Worm (Caenorhabditis elegans) whole organism, L1 larva: ENCODE data around the gene F08B4.8.

Source experiments
- C16A3.4 ChIP-seq: fragments of 150-350 bp; optimal IDR thresholded peaks from 2 replicates; lab custom pipeline; 2014; ENCODE audit warnings: missing biosample characterization, missing genetic modification characterization
- F16B12.6 ChIP-seq: fragments of 150-350 bp; optimal IDR thresholded peaks from 2 replicates; lab custom pipeline; 2014; ENCODE audit warnings: missing biosample characterization, missing genetic modification characterization
- Y116A8C.19 ChIP-seq: sonication (generic microtip); optimal IDR thresholded peaks from 2 replicates; lab custom pipeline; 2016; ENCODE audit warnings: missing compliant biosample characterization, missing genetic modification characterization, borderline replicate concordance
- alr-1 ChIP-seq: fragments of 200-800 bp; sonication (Bioruptor generic); optimal IDR thresholded peaks from 2 replicates; lab custom pipeline; 2018; ENCODE audit warnings: borderline replicate concordance, mild to moderate bottlenecking, missing genetic modification characterization, missing compliant biosample characterization
- blmp-1 ChIP-seq: fragments of 150-350 bp; optimal IDR thresholded peaks from 2 replicates; lab custom pipeline; 2014; ENCODE audit warnings: missing biosample characterization, missing genetic modification characterization
- ceh-8 ChIP-seq: fragments of 200-800 bp; sonication (Bioruptor generic); optimal IDR thresholded peaks from 2 replicates; lab custom pipeline; 2018; ENCODE audit warnings: mild to moderate bottlenecking, missing genetic modification characterization, moderate library complexity, missing compliant biosample characterization
- ceh-82 ChIP-seq, 3 experiments: fragments of 150-350 bp in 1 of 3; sonication (generic microtip) in 2 of 3; optimal IDR thresholded peaks; 2 replicates each; lab custom pipeline; 2014 to 2017; ENCODE audit warnings: missing biosample characterization in 3 of 3, missing genetic modification characterization in 3 of 3
- ceh-88 ChIP-seq: fragments of 200-800 bp; sonication (Bioruptor generic); IDR thresholded peaks from 2 replicates; pipeline ENCODE4 v1.3.6; 2022; ENCODE audit warnings: missing genetic modification characterization, missing compliant biosample characterization
- ceh-90 ChIP-seq: sonication (generic microtip); optimal IDR thresholded peaks from 2 replicates; lab custom pipeline; 2016; ENCODE audit warnings: missing genetic modification characterization, missing compliant biosample characterization
- ces-1 ChIP-seq: fragments of 150-350 bp; optimal IDR thresholded peaks from 2 replicates; lab custom pipeline; 2014; ENCODE audit warnings: missing biosample characterization, missing genetic modification reagents, missing genetic modification characterization
- dpl-1 ChIP-seq, 3 experiments: fragments of 150-350 bp in 2 of 3; sonication (generic microtip) in 1 of 3; optimal IDR thresholded peaks; 2 replicates each; lab custom pipeline; 2014 to 2017; ENCODE audit warnings: missing biosample characterization in 3 of 3, missing genetic modification characterization in 3 of 3, missing genetic modification reagents in 3 of 3
- efl-1 ChIP-seq, 4 experiments: fragments of 150-350 bp; optimal IDR thresholded peaks in 3 of 4; peaks in 1 of 4; 1 replicate in 1 of 4; 2 replicates in 3 of 4; lab custom pipeline; 2014; ENCODE audit warnings: missing biosample characterization in 2 of 4, missing genetic modification characterization in 2 of 4, missing genetic modification reagents in 2 of 4
- efl-3 ChIP-seq: fragments of 200-800 bp; sonication (Bioruptor generic); optimal IDR thresholded peaks from 2 replicates; lab custom pipeline; 2018; ENCODE audit warnings: mild to moderate bottlenecking, missing genetic modification characterization, missing compliant biosample characterization
- egl-27 ChIP-seq, 2 experiments: fragments of 150-350 bp in 1 of 2; sonication (generic microtip); optimal IDR thresholded peaks; 3 replicates each; lab custom pipeline; 2017 to 2018; ENCODE audit warnings: missing biosample characterization in 2 of 2, missing genetic modification characterization in 2 of 2, missing genetic modification reagents in 2 of 2
- elt-2 ChIP-seq: sonication (generic microtip); optimal IDR thresholded peaks from 2 replicates; lab custom pipeline; 2016; ENCODE audit warnings: missing genetic modification characterization, mild to moderate bottlenecking, inconsistent platforms, missing compliant biosample characterization, missing genetic modification reagents
- ets-5 ChIP-seq: fragments of 200-800 bp; sonication (Bioruptor generic); IDR thresholded peaks from 2 replicates; pipeline ENCODE4 v1.3.6; 2022; ENCODE audit warnings: missing genetic modification characterization, missing compliant biosample characterization
- hlh-17 ChIP-seq: fragments of 200-800 bp; sonication (Bioruptor generic); optimal IDR thresholded peaks from 2 replicates; lab custom pipeline; 2018; ENCODE audit warnings: missing genetic modification characterization, mild to moderate bottlenecking, missing compliant biosample characterization, moderate library complexity, borderline replicate concordance
- hlh-4 ChIP-seq: sonication (generic microtip); optimal IDR thresholded peaks from 2 replicates; lab custom pipeline; 2016; ENCODE audit warnings: mild to moderate bottlenecking, missing genetic modification characterization, missing compliant biosample characterization
- hpl-2 ChIP-seq: fragments of 150-350 bp; optimal IDR thresholded peaks from 2 replicates; lab custom pipeline; 2014; ENCODE audit warnings: missing biosample characterization, missing genetic modification reagents, missing genetic modification characterization
- irx-1 ChIP-seq: sonication (generic microtip); optimal IDR thresholded peaks from 2 replicates; lab custom pipeline; 2016; ENCODE audit warnings: missing genetic modification characterization, missing compliant biosample characterization
- isw-1 ChIP-seq: fragments of 200-800 bp; sonication (Bioruptor generic); IDR thresholded peaks from 2 replicates; pipeline ENCODE4 v1.3.6; 2022; ENCODE audit warnings: missing genetic modification characterization, missing compliant biosample characterization
- jun-1 ChIP-seq: fragments of 150-350 bp; optimal IDR thresholded peaks from 2 replicates; lab custom pipeline; 2014; ENCODE audit warnings: missing biosample characterization, missing genetic modification reagents, missing genetic modification characterization
- lin-13 ChIP-seq: fragments of 150-350 bp; optimal IDR thresholded peaks from 2 replicates; lab custom pipeline; 2014; ENCODE audit warnings: missing biosample characterization, missing genetic modification reagents, missing genetic modification characterization
- lin-35 ChIP-seq, 2 experiments: fragments of 150-350 bp; optimal IDR thresholded peaks; 2 replicates each; lab custom pipeline; 2014; ENCODE audit warnings: missing biosample characterization in 2 of 2, missing genetic modification characterization in 2 of 2, missing genetic modification reagents in 2 of 2
- lin-39 ChIP-seq: fragments of 150-350 bp; optimal IDR thresholded peaks from 2 replicates; lab custom pipeline; 2014; ENCODE audit warnings: missing biosample characterization, missing genetic modification reagents, missing genetic modification characterization
- lir-3 ChIP-seq: sonication (generic microtip); optimal IDR thresholded peaks from 2 replicates; lab custom pipeline; 2016; ENCODE audit warnings: mild to moderate bottlenecking, missing genetic modification characterization, moderate library complexity, missing compliant biosample characterization; ENCODE audit not compliant: poor library complexity
- lsy-2 ChIP-seq, 2 experiments: fragments of 150-350 bp; optimal IDR thresholded peaks; 2 replicates each; lab custom pipeline; 2014; ENCODE audit warnings: missing biosample characterization in 2 of 2, missing genetic modification characterization in 2 of 2
- mab-9 ChIP-seq: fragments of 200-800 bp; sonication (Bioruptor generic); IDR thresholded peaks from 2 replicates; pipeline ENCODE4 v1.3.6; 2022; ENCODE audit warnings: missing genetic modification reagents, missing genetic modification characterization, missing compliant biosample characterization
- mdl-1 ChIP-seq, 2 experiments: fragments of 150-350 bp; optimal IDR thresholded peaks; 2 replicates each; lab custom pipeline; 2014 to 2017; ENCODE audit warnings: missing biosample characterization in 2 of 2, missing genetic modification characterization in 2 of 2, inconsistent platforms in 1 of 2
- mep-1 ChIP-seq: fragments of 150-350 bp; optimal IDR thresholded peaks from 2 replicates; lab custom pipeline; 2014; ENCODE audit warnings: missing biosample characterization, missing genetic modification characterization
- nhr-19 ChIP-seq: fragments of 200-800 bp; sonication (Bioruptor generic); conservative IDR thresholded peaks from 2 replicates; pipeline ENCODE4 v1.3.6; 2022; ENCODE audit warnings: missing genetic modification characterization, missing compliant biosample characterization
- nhr-20 ChIP-seq: sonication (generic microtip); optimal IDR thresholded peaks from 2 replicates; lab custom pipeline; 2016; ENCODE audit warnings: mild to moderate bottlenecking, missing genetic modification characterization, missing compliant biosample characterization
- nhr-28 ChIP-seq: fragments of 150-350 bp; optimal IDR thresholded peaks from 2 replicates; lab custom pipeline; 2014; ENCODE audit warnings: missing biosample characterization, missing genetic modification characterization
- nhr-47 ChIP-seq: sonication (generic microtip); optimal IDR thresholded peaks from 2 replicates; lab custom pipeline; 2016; ENCODE audit warnings: mild to moderate bottlenecking, missing genetic modification characterization, moderate library complexity, missing compliant biosample characterization
- nhr-71 ChIP-seq: sonication (generic microtip); optimal IDR thresholded peaks from 2 replicates; lab custom pipeline; 2016; ENCODE audit warnings: mild to moderate bottlenecking, missing genetic modification characterization, moderate library complexity, missing compliant biosample characterization
- nhr-84 ChIP-seq: sonication (generic microtip); optimal IDR thresholded peaks from 2 replicates; lab custom pipeline; 2017; ENCODE audit warnings: missing biosample characterization, missing genetic modification characterization
- skn-1 ChIP-seq: fragments of 150-350 bp; optimal IDR thresholded peaks from 2 replicates; lab custom pipeline; 2014; ENCODE audit warnings: missing biosample characterization, missing genetic modification characterization
- snu-23 ChIP-seq: sonication (generic microtip); optimal IDR thresholded peaks from 2 replicates; lab custom pipeline; 2016; ENCODE audit warnings: missing genetic modification characterization, missing compliant biosample characterization
- swsn-7 ChIP-seq: sonication (generic microtip); optimal IDR thresholded peaks from 2 replicates; lab custom pipeline; 2016; ENCODE audit warnings: missing genetic modification characterization, missing compliant biosample characterization
- tbx-2 ChIP-seq: sonication (generic microtip); optimal IDR thresholded peaks from 2 replicates; lab custom pipeline; 2016; ENCODE audit warnings: missing genetic modification characterization, missing compliant biosample characterization
- tlp-1 ChIP-seq: fragments of 150-350 bp; optimal IDR thresholded peaks from 2 replicates; lab custom pipeline; 2014; ENCODE audit warnings: missing biosample characterization, missing genetic modification characterization
- unc-62 ChIP-seq: fragments of 150-350 bp; optimal IDR thresholded peaks from 2 replicates; lab custom pipeline; 2014; ENCODE audit warnings: missing biosample characterization, missing genetic modification reagents, missing genetic modification characterization
- unc-98 ChIP-seq: fragments of 200-800 bp; sonication (Bioruptor generic); IDR thresholded peaks from 2 replicates; pipeline ENCODE4 v1.3.6; 2022; ENCODE audit warnings: missing genetic modification characterization, missing compliant biosample characterization
- vab-15 ChIP-seq: sonication (generic microtip); optimal IDR thresholded peaks from 2 replicates; lab custom pipeline; 2017; ENCODE audit warnings: missing genotype, mild to moderate bottlenecking, missing genetic modification characterization, missing compliant biosample characterization
- xbp-1 ChIP-seq: sonication (generic microtip); optimal IDR thresholded peaks from 2 replicates; lab custom pipeline; 2016; ENCODE audit warnings: missing genetic modification characterization, missing compliant biosample characterization
- zag-1 ChIP-seq: fragments of 150-350 bp; optimal IDR thresholded peaks from 2 replicates; lab custom pipeline; 2014; ENCODE audit warnings: missing biosample characterization, missing genetic modification characterization
- zip-4 ChIP-seq: fragments of 200-800 bp; sonication (Bioruptor generic); optimal IDR thresholded peaks from 2 replicates; lab custom pipeline; 2018; ENCODE audit warnings: mild to moderate bottlenecking, missing genetic modification characterization, moderate library complexity, missing compliant biosample characterization
- ztf-11 ChIP-seq, 2 experiments: sonication (generic microtip); optimal IDR thresholded peaks; 2 replicates each; lab custom pipeline; 2016 to 2017; ENCODE audit warnings: missing genetic modification characterization in 2 of 2, missing biosample characterization in 1 of 2, missing compliant biosample characterization in 1 of 2

Gene F08B4.8

ce11 chrIV:8687605-8688191 is 10.3 kb downstream of the F08B4.8 start, which contains the start of gene snrp-3 (continued):
- TF ChIP-seq egl-27 (tag; optimal IDR thresholded peaks at IDR 0.05; lab: Kevin White, UChicago) (peak in 1 of 2 experiments; percentile 9), hlh-17 (GFP tag; lab: Kevin White, UChicago) (no peak), ceh-88 (GFP tag; lab: Robert Waterston, UW) (no peak), mdl-1 (tag; optimal IDR thresholded peaks at IDR 0.05; lab: Kevin White, UChicago) (peak in 1 of 2 experiments; percentile 83), ceh-90 (tag; lab: Kevin White, UChicago) (peak; percentile 7), zag-1 (peak; percentile 82), unc-98 (GFP tag; lab: Robert Waterston, UW) (no peak), tlp-1 (tag; lab: Kevin White, UChicago) (no peak), nhr-84 (no peak), alr-1 (tag; lab: Kevin White, UChicago) (no peak), jun-1 (peak; percentile 61), ceh-8 (GFP tag; lab: Kevin White, UChicago) (peak; percentile 75), C16A3.4 (tag; lab: Kevin White, UChicago) (peak; percentile 92), skn-1 (peak; percentile 80), nhr-28 (no peak), lin-13 (GFP tag; lab: Kevin White, UChicago) (peak; percentile 85), isw-1 (GFP tag; lab: Robert Waterston, UW) (peak; percentile 82), lin-39 (tag; lab: Kevin White, UChicago) (peak; percentile 91), ztf-11 (tag; optimal IDR thresholded peaks at IDR 0.05; lab: Kevin White, UChicago) (peak in 1 of 2 experiments; percentile 47), nhr-19 (GFP tag; lab: Robert Waterston, UW) (peak; percentile 85), ceh-82 (tag; optimal IDR thresholded peaks at IDR 0.05; lab: Kevin White, UChicago) (peak; percentile 80 to 87 (median 81)), vab-15 (tag; lab: Kevin White, UChicago) (no peak), efl-3 (GFP tag; lab: Kevin White, UChicago) (no peak), elt-2 (tag; lab: Kevin White, UChicago) (peak; percentile 60), ces-1 (no peak), ets-5 (no peak), hlh-4 (no peak), irx-1 (tag; lab: Kevin White, UChicago) (peak; percentile 83), Y116A8C.19 (no peak), mab-9 (peak; percentile 41; the same call in 1 of the 2 replicates), zip-4 (GFP tag; lab: Kevin White, UChicago) (peak; percentile 66), hpl-2 (GFP tag; lab: Kevin White, UChicago) (peak; percentile 44)

ce11 chrIV:8691486-8691885 is 14.1 kb downstream of the F08B4.8 start, which contains the start of the genes hst-1 and ints-6:
Gene hst-1 (minus strand): TSS chrIV:8691513.
Gene ints-6 (plus strand): TSS chrIV:8691745.
- peak; percentile 32 for TF ChIP-seq nhr-47 (tag; lab: Kevin White, UChicago)
- peak in 2 of 3 experiments; percentile 27 to 56 for TF ChIP-seq dpl-1 (GFP tag; optimal IDR thresholded peaks at IDR 0.05; lab: Kevin White, UChicago)
- peak; percentile 21 for TF ChIP-seq nhr-20
- no peak for TF ChIP-seq ceh-82 (tag; optimal IDR thresholded peaks at IDR 0.05; lab: Kevin White, UChicago)
- TF ChIP-seq snu-23 (GFP tag; lab: Kevin White, UChicago) = peak; percentile 46
- TF ChIP-seq skn-1 = peak; percentile 41
- TF ChIP-seq lsy-2 (tag; optimal IDR thresholded peaks at IDR 0.05; lab: Kevin White, UChicago) = peak; percentile 40 to 56
- TF ChIP-seq xbp-1 (tag; lab: Kevin White, UChicago) = peak; percentile 28
- TF ChIP-seq lin-35 (GFP tag; optimal IDR thresholded peaks at IDR 0.05; lab: Kevin White, UChicago) = peak in 1 of 2 experiments; percentile 29
- peak; percentile 4 for TF ChIP-seq blmp-1 (tag; lab: Kevin White, UChicago)
- TF ChIP-seq F16B12.6 = peak; percentile 76
- TF ChIP-seq C16A3.4 (tag; lab: Kevin White, UChicago) = peak; percentile 16
- no peak for TF ChIP-seq nhr-84
- TF ChIP-seq tbx-2 (tag; lab: Kevin White, UChicago) = no peak
- peak; percentile 51 for TF ChIP-seq mep-1 (tag; lab: Kevin White, UChicago)
- no peak for TF ChIP-seq lir-3 (tag; lab: Kevin White, UChicago)
- peak; percentile 14 to 35 for TF ChIP-seq efl-1 (optimal IDR thresholded peaks at IDR 0.05; lab: Kevin White, UChicago)
- peak; percentile 40 to 88 for TF ChIP-seq efl-1 (GFP tag; optimal IDR thresholded peaks at IDR 0.05 in 1 of 2; lab: Kevin White, UChicago)
- TF ChIP-seq swsn-7 (tag; lab: Kevin White, UChicago) = peak; percentile 9
- TF ChIP-seq unc-62 (GFP tag; lab: Kevin White, UChicago) = no peak
- peak; percentile 38 for TF ChIP-seq nhr-71 (tag; lab: Kevin White, UChicago)
